Worm (Caenorhabditis elegans) whole organism, midembryonic: ENCODE results near the gene srg-8.

Source experiments
- cog-1 ChIP-seq: sonication (generic microtip); optimal IDR thresholded peaks from 2 replicates; lab custom pipeline; 2016; ENCODE audit warnings: missing genetic modification characterization, missing compliant biosample characterization
- flt-1 ChIP-seq: fragments of 200-800 bp; sonication (Bioruptor generic); IDR thresholded peaks from 2 replicates; pipeline ENCODE4 v1.3.6; 2022; ENCODE audit warnings: missing genetic modification characterization, missing compliant biosample characterization
- klf-2 ChIP-seq: fragments of 200-800 bp; sonication (Bioruptor generic); conservative IDR thresholded peaks from 2 replicates; pipeline ENCODE4 v1.3.6; 2022; ENCODE audit warnings: missing genetic modification reagents, missing genetic modification characterization, missing compliant biosample characterization
- tab-1 ChIP-seq: fragments of 200-800 bp; sonication (Bioruptor generic); IDR thresholded peaks from 2 replicates; pipeline ENCODE4 v1.3.6; 2022; ENCODE audit warnings: missing genetic modification characterization, missing compliant biosample characterization
- ztf-23 ChIP-seq: fragments of 200-800 bp; sonication (Bioruptor generic); IDR thresholded peaks from 2 replicates; pipeline ENCODE4 v1.3.6; 2022; ENCODE audit warnings: missing genetic modification reagents, missing genetic modification characterization, missing compliant biosample characterization

ce11 chrIII:6290469-6291182, 36.0 kb upstream of the srg-8 start:
- TF ChIP-seq klf-2 (GFP tag; lab: Robert Waterston, UW) (no peak), tab-1 (no peak), flt-1 (GFP tag; lab: Robert Waterston, UW) (no peak), ztf-23 (no peak), cog-1 (tag; lab: Kevin White, UChicago) (no peak)
